Worm (Caenorhabditis elegans) whole organism, early embryonic: Measurements from ENCODE around the gene cmd-1.
A peak's percentile ranks its signal among the peaks of the same experiment; 100 is the strongest.

Source experiments
- B0310.2 ChIP-seq: sonication (generic microtip); optimal IDR thresholded peaks from 2 replicates; lab custom pipeline; 2016; ENCODE audit warnings: mild to moderate bottlenecking, missing genetic modification characterization, missing compliant biosample characterization
- F13C5.2 ChIP-seq: sonication (generic microtip); optimal IDR thresholded peaks from 2 replicates; lab custom pipeline; 2017; ENCODE audit warnings: mild to moderate bottlenecking, missing genetic modification characterization, inconsistent platforms, missing compliant biosample characterization
- aly-1 ChIP-seq: sonication (generic microtip); optimal IDR thresholded peaks from 2 replicates; lab custom pipeline; 2016; ENCODE audit warnings: missing genetic modification characterization, missing compliant biosample characterization
- ama-1 ChIP-seq: fragments of 150-350 bp; optimal IDR thresholded peaks from 2 replicates; lab custom pipeline; 2014
- ceh-13 ChIP-seq: fragments of 200-800 bp; sonication (Bioruptor generic); optimal IDR thresholded peaks from 2 replicates; lab custom pipeline; 2018; ENCODE audit warnings: mild to moderate bottlenecking, missing genetic modification characterization, missing compliant biosample characterization
- ceh-36 ChIP-seq: sonication (generic microtip); optimal IDR thresholded peaks from 2 replicates; lab custom pipeline; 2016; ENCODE audit warnings: missing genetic modification characterization, inconsistent platforms, missing compliant biosample characterization
- ets-7 ChIP-seq: sonication (generic microtip); optimal IDR thresholded peaks from 2 replicates; lab custom pipeline; 2016; ENCODE audit warnings: missing genotype, missing genetic modification characterization, missing compliant biosample characterization
- flt-1 ChIP-seq: fragments of 200-800 bp; sonication (Bioruptor generic); IDR thresholded peaks from 2 replicates; pipeline ENCODE4 v1.3.6; 2022; ENCODE audit warnings: missing genetic modification characterization, missing compliant biosample characterization
- hmbx-1 ChIP-seq: sonication (generic microtip); optimal IDR thresholded peaks from 2 replicates; lab custom pipeline; 2016; ENCODE audit warnings: mild to moderate bottlenecking, missing genetic modification characterization, missing compliant biosample characterization
- hmg-4 ChIP-seq: fragments of 200-800 bp; sonication (Bioruptor generic); optimal IDR thresholded peaks from 2 replicates; lab custom pipeline; 2018; ENCODE audit warnings: mild to moderate bottlenecking, missing genetic modification characterization, missing compliant biosample characterization
- pes-1 ChIP-seq: fragments of 200-800 bp; sonication (Bioruptor generic); IDR thresholded peaks from 2 replicates; pipeline ENCODE4 v1.3.6; 2022; ENCODE audit warnings: missing genetic modification reagents, missing genetic modification characterization, missing compliant biosample characterization
- scrt-1 ChIP-seq: fragments of 200-800 bp; sonication (Bioruptor generic); IDR thresholded peaks from 2 replicates; pipeline ENCODE4 v1.3.6; 2022; ENCODE audit warnings: missing genetic modification characterization, missing compliant biosample characterization
- sea-1 ChIP-seq: fragments of 200-800 bp; sonication (Bioruptor generic); conservative IDR thresholded peaks from 2 replicates; pipeline ENCODE4 v1.3.6; 2022; ENCODE audit warnings: missing genetic modification characterization, missing compliant biosample characterization
- tbx-11 ChIP-seq: fragments of 200-800 bp; sonication (Bioruptor generic); IDR thresholded peaks from 2 replicates; pipeline ENCODE4 v1.3.6; 2022; ENCODE audit warnings: missing genetic modification characterization, missing compliant biosample characterization
- tbx-37 ChIP-seq: fragments of 200-800 bp; sonication (Bioruptor generic); conservative IDR thresholded peaks from 2 replicates; pipeline ENCODE4 v1.3.6; 2022; ENCODE audit warnings: missing genetic modification reagents, missing genetic modification characterization, missing compliant biosample characterization
- tra-4 ChIP-seq: sonication (generic microtip); optimal IDR thresholded peaks from 2 replicates; lab custom pipeline; 2017; ENCODE audit warnings: missing genetic modification characterization, missing compliant biosample characterization

The cmd-1 gene

ce11 chrV:1134302-1134701 lies 21.8 kb upstream of the cmd-1 start, which contains the start of gene cpr-8:
cpr-8 (plus strand) TSS chrV:1134602.
- TF ChIP-seq F13C5.2 (tag; lab: Kevin White, UChicago) (no peak), B0310.2 (tag; lab: Kevin White, UChicago) (no peak), sea-1 (no peak)

ce11 chrV:1140806-1141205 lies 15.3 kb upstream of the cmd-1 start:
- no peak for TF ChIP-seq aly-1 (tag; lab: Kevin White, UChicago)
- peak; percentile 70 for TF ChIP-seq ceh-36 (tag; lab: Kevin White, UChicago)

- no peak for TF ChIP-seq B0310.2 (tag; lab: Kevin White, UChicago)
Measured at ce11 chrV:1141433-1141832, 14.6 kb upstream of the cmd-1 start, which contains the start of gene cutl-22. cutl-22 (plus strand) TSS chrV:1141733.

ce11 chrV:1142251-1142650 lies 13.8 kb upstream of the cmd-1 start:
- TF ChIP-seq ceh-36 (tag; lab: Kevin White, UChicago) = peak; percentile 92
- TF ChIP-seq pes-1 = no peak

ce11 chrV:1149734-1150669 lies 6.1 kb upstream of the cmd-1 start:
- TF ChIP-seq ceh-36 (tag; lab: Kevin White, UChicago) = no peak
- no peak for TF ChIP-seq B0310.2 (tag; lab: Kevin White, UChicago)
- no peak for TF ChIP-seq flt-1
- no peak for TF ChIP-seq ceh-13 (GFP tag; lab: Kevin White, UChicago)
- no peak for TF ChIP-seq ets-7 (tag; lab: Kevin White, UChicago)

ce11 chrV:1151324-1151742 lies 4.7 kb upstream of the cmd-1 start:
- TF ChIP-seq ets-7 (tag; lab: Kevin White, UChicago) = peak; percentile 56
- no peak for TF ChIP-seq tra-4
- TF ChIP-seq F13C5.2 (tag; lab: Kevin White, UChicago) = peak; percentile 76
- no peak for TF ChIP-seq hmbx-1
- TF ChIP-seq flt-1 = peak; percentile 61; the same call in 1 of the 2 replicates
- peak; percentile 84 for TF ChIP-seq hmg-4 (GFP tag; lab: Kevin White, UChicago)
- TF ChIP-seq tbx-37 (GFP tag; lab: Robert Waterston, UW) = no peak
- TF ChIP-seq aly-1 (tag; lab: Kevin White, UChicago) = peak; percentile 20
- TF ChIP-seq sea-1 = 0 out of 2 replicates have a peak, but pooled peaks have one; percentile 67
- peak; percentile 71 for TF ChIP-seq pes-1
- peak; percentile 51 for TF ChIP-seq ceh-36 (tag; lab: Kevin White, UChicago)
- no peak for TF ChIP-seq ceh-13 (GFP tag; lab: Kevin White, UChicago)

ce11 chrV:1151830-1152229 lies 4.2 kb upstream of the cmd-1 start:
- no peak for TF ChIP-seq hmbx-1

ce11 chrV:1152736-1153135 lies 3.3 kb upstream of the cmd-1 start:
- no peak for TF ChIP-seq flt-1
- TF ChIP-seq ama-1 (lab: Kevin White, UChicago) = no peak

- TF ChIP-seq tbx-37 (GFP tag; lab: Robert Waterston, UW) = no peak
- no peak for TF ChIP-seq pes-1
Measured at ce11 chrV:1153387-1153786, 2.7 kb upstream of the cmd-1 start.

ce11 chrV:1153925-1154324 lies 2.1 kb upstream of the cmd-1 start:
- TF ChIP-seq hmg-4 (GFP tag; lab: Kevin White, UChicago) (peak; percentile 31), scrt-1 (GFP tag; lab: Robert Waterston, UW) (0 out of 2 replicates have a peak, but pooled peaks have one; percentile 43), tra-4 (no peak), B0310.2 (tag; lab: Kevin White, UChicago) (no peak), ama-1 (lab: Kevin White, UChicago) (no peak), tbx-11 (GFP tag; lab: Robert Waterston, UW) (no peak), tbx-37 (GFP tag; lab: Robert Waterston, UW) (0 out of 2 replicates have a peak, but pooled peaks have one; percentile 16), sea-1 (no peak), F13C5.2 (tag; lab: Kevin White, UChicago) (peak; percentile 44)
